Fruit fly (Drosophila melanogaster) whole organism, embryonic: ENCODE results near the gene CG14273.
A peak's percentile ranks its signal among the peaks of the same experiment; 100 is the strongest.

ENCODE experiments used
- CG11093 ChIP-seq: fragments of 200-800 bp; sonication (Bioruptor generic); IDR thresholded peaks from 3 replicates; pipeline ENCODE4 v1.3.6; 2022; ENCODE audit warnings: missing biosample characterization, missing genetic modification characterization
- CG12071 ChIP-seq: fragments of 200-800 bp; sonication (Bioruptor generic); optimal IDR thresholded peaks from 3 replicates; lab custom pipeline; 2018; ENCODE audit warnings: missing biosample characterization, mild to moderate bottlenecking, missing genetic modification characterization
- CG12236 ChIP-seq: fragments of 200-800 bp; sonication (Bioruptor generic); optimal IDR thresholded peaks from 2 replicates; lab custom pipeline; 2016; ENCODE audit warnings: missing biosample characterization, missing genetic modification characterization
- CG12942 ChIP-seq: fragments of 200-800 bp; sonication (Bioruptor generic); optimal IDR thresholded peaks from 3 replicates; lab custom pipeline; 2016; ENCODE audit warnings: missing biosample characterization, missing genetic modification characterization
- CG1603 ChIP-seq: fragments of 200-800 bp; sonication (Bioruptor generic); optimal IDR thresholded peaks from 2 replicates; lab custom pipeline; 2019; ENCODE audit warnings: missing biosample characterization, mild to moderate bottlenecking, missing genetic modification characterization, moderate library complexity
- CG1832 ChIP-seq: fragments of 200-800 bp; sonication (Bioruptor generic); optimal IDR thresholded peaks from 2 replicates; lab custom pipeline; 2017; ENCODE audit warnings: missing biosample characterization, mild to moderate bottlenecking, missing genetic modification characterization, inconsistent platforms
- CG18764 ChIP-seq: fragments of 200-800 bp; sonication (Bioruptor generic); optimal IDR thresholded peaks from 3 replicates; lab custom pipeline; 2016; ENCODE audit warnings: missing biosample characterization, missing genetic modification characterization
- CG2116 ChIP-seq: fragments of 200-800 bp; sonication (Bioruptor generic); optimal IDR thresholded peaks from 3 replicates; lab custom pipeline; 2018; ENCODE audit warnings: missing biosample characterization, mild to moderate bottlenecking, missing genetic modification characterization
- CG31224 ChIP-seq: fragments of 200-800 bp; sonication (Bioruptor generic); IDR thresholded peaks from 2 replicates; pipeline ENCODE4 v1.3.6; 2022; ENCODE audit warnings: missing biosample characterization, missing genetic modification characterization
- CG32767 ChIP-seq: fragments of 200-800 bp; sonication (Bioruptor generic); IDR thresholded peaks from 2 replicates; pipeline ENCODE4 v1.3.6; 2022; ENCODE audit warnings: missing biosample characterization, missing genetic modification characterization
- CG4328 ChIP-seq: fragments of 200-800 bp; sonication (Bioruptor generic); optimal IDR thresholded peaks from 3 replicates; lab custom pipeline; 2017; ENCODE audit warnings: missing biosample characterization, missing genetic modification reagents, missing genetic modification characterization
- CG4404 ChIP-seq: fragments of 200-800 bp; sonication (Bioruptor generic); IDR thresholded peaks from 2 replicates; pipeline ENCODE4 v1.3.6; 2022; ENCODE audit warnings: missing biosample characterization, missing genetic modification characterization
- CG6854 ChIP-seq: fragments of 200-800 bp; sonication (Bioruptor generic); optimal IDR thresholded peaks from 3 replicates; lab custom pipeline; 2017; ENCODE audit warnings: missing biosample characterization, mild to moderate bottlenecking, missing genetic modification characterization
- CG7987 ChIP-seq: fragments of 200-800 bp; sonication (Bioruptor generic); optimal IDR thresholded peaks from 2 replicates; lab custom pipeline; 2018; ENCODE audit warnings: missing biosample characterization, mild to moderate bottlenecking, missing genetic modification characterization, moderate library complexity
- CG8089 ChIP-seq: fragments of 200-800 bp; sonication (Bioruptor generic); optimal IDR thresholded peaks from 3 replicates; lab custom pipeline; 2016; ENCODE audit warnings: missing biosample characterization, missing genetic modification characterization
- Deaf1 ChIP-seq: fragments of 200-800 bp; optimal IDR thresholded peaks from 3 replicates; lab custom pipeline; 2019; ENCODE audit warnings: missing biosample characterization, mild to moderate bottlenecking, missing genetic modification characterization, moderate library complexity
- Dll ChIP-seq: fragments of 200-800 bp; sonication (Bioruptor generic); IDR thresholded peaks from 4 replicates; pipeline ENCODE4 v1.3.6; 2022; ENCODE audit warnings: missing biosample characterization, missing genetic modification characterization; ENCODE audit not compliant: partially characterized antibody
- Drgx ChIP-seq: fragments of 200-800 bp; sonication (Bioruptor generic); IDR thresholded peaks from 2 replicates; pipeline ENCODE4 v1.3.6; 2022; ENCODE audit warnings: missing biosample characterization, missing genetic modification characterization
- GATAe ChIP-seq: fragments of 200-800 bp; sonication (Bioruptor generic); conservative IDR thresholded peaks from 2 replicates; pipeline ENCODE4 v1.3.6; 2022; ENCODE audit warnings: missing biosample characterization, missing genetic modification characterization
- HLHmδ ChIP-seq: fragments of 200-800 bp; sonication (Bioruptor generic); optimal IDR thresholded peaks from 2 replicates; lab custom pipeline; 2018; ENCODE audit warnings: missing biosample characterization, mild to moderate bottlenecking, missing genetic modification characterization, moderate library complexity
- MESR4 ChIP-seq: fragments of 200-800 bp; sonication (Bioruptor generic); optimal IDR thresholded peaks from 2 replicates; lab custom pipeline; 2018; ENCODE audit warnings: missing biosample characterization, mild to moderate bottlenecking, missing genetic modification characterization, moderate library complexity
- Med ChIP-seq: fragments of 200-800 bp; sonication (Bioruptor generic); peaks from one replicate; lab custom pipeline; 2016; ENCODE audit warnings: missing biosample characterization, missing genetic modification characterization, mild to moderate bottlenecking, inconsistent platforms, moderate library complexity
- Myb ChIP-seq: fragments of 200-800 bp; sonication (Bioruptor generic); optimal IDR thresholded peaks from 2 replicates; lab custom pipeline; 2016; ENCODE audit warnings: missing biosample characterization, missing genetic modification characterization
- Sin3A ChIP-seq: fragments of >200 bp; optimal IDR thresholded peaks from 2 replicates; lab custom pipeline; 2018
- Sox102F ChIP-seq: fragments of 200-800 bp; sonication (Bioruptor generic); optimal IDR thresholded peaks from 2 replicates; lab custom pipeline; 2018; ENCODE audit warnings: missing biosample characterization, mild to moderate bottlenecking, missing genetic modification characterization, moderate library complexity
- Spps ChIP-seq: fragments of 200-800 bp; sonication (Bioruptor generic); optimal IDR thresholded peaks from 2 replicates; lab custom pipeline; 2018; ENCODE audit warnings: missing biosample characterization, mild to moderate bottlenecking, missing genetic modification characterization
- Sry-δ ChIP-seq: fragments of 200-800 bp; sonication (Bioruptor generic); optimal IDR thresholded peaks from 2 replicates; lab custom pipeline; 2016; ENCODE audit warnings: missing biosample characterization, missing genetic modification characterization
- Vsx1 ChIP-seq: fragments of 200-800 bp; sonication (Bioruptor generic); optimal IDR thresholded peaks from 2 replicates; lab custom pipeline; 2017; ENCODE audit warnings: missing biosample characterization, mild to moderate bottlenecking, missing genetic modification characterization, missing genetic modification reagents
- Xrp1 ChIP-seq: fragments of 200-800 bp; sonication (Bioruptor generic); IDR thresholded peaks from 2 replicates; pipeline ENCODE4 v1.3.6; 2022; ENCODE audit warnings: missing biosample characterization, missing genetic modification characterization
- bbx ChIP-seq: fragments of 200-800 bp; sonication (Bioruptor generic); IDR thresholded peaks from 2 replicates; pipeline ENCODE4 v1.3.6; 2022; ENCODE audit warnings: missing biosample characterization, missing genetic modification characterization; ENCODE audit not compliant: partially characterized antibody
- cad ChIP-seq: fragments of >200 bp; optimal IDR thresholded peaks from 2 replicates; lab custom pipeline; 2017; ENCODE audit warnings: missing biosample characterization, missing genetic modification characterization
- dati ChIP-seq: fragments of 200-800 bp; sonication (Bioruptor generic); IDR thresholded peaks from 2 replicates; pipeline ENCODE4 v1.3.6; 2022; ENCODE audit warnings: missing biosample characterization, missing genetic modification characterization
- dpn ChIP-seq, 2 experiments: fragments of 200-800 bp; sonication (Bioruptor generic); optimal IDR thresholded peaks; 3 replicates each; lab custom pipeline; 2016; ENCODE audit warnings: missing biosample characterization in 2 of 2, missing genetic modification characterization in 2 of 2
- ewg ChIP-seq: fragments of 200-800 bp; sonication (Bioruptor generic); optimal IDR thresholded peaks from 3 replicates; lab custom pipeline; 2017; ENCODE audit warnings: mild to moderate bottlenecking, missing biosample characterization, missing genetic modification reagents, missing genetic modification characterization
- fd3F ChIP-seq: fragments of 200-800 bp; sonication (Bioruptor generic); optimal IDR thresholded peaks from 2 replicates; lab custom pipeline; 2018; ENCODE audit warnings: missing biosample characterization, mild to moderate bottlenecking, missing genetic modification characterization, moderate library complexity
- fd96Cb ChIP-seq: fragments of 200-800 bp; sonication (Bioruptor generic); optimal IDR thresholded peaks from 2 replicates; lab custom pipeline; 2018; ENCODE audit warnings: missing biosample characterization, mild to moderate bottlenecking, missing genetic modification characterization, moderate library complexity
- gcm2 ChIP-seq: fragments of 200-800 bp; sonication (Bioruptor generic); optimal IDR thresholded peaks from 2 replicates; lab custom pipeline; 2016; ENCODE audit warnings: missing biosample characterization, missing genetic modification characterization
- gem ChIP-seq: fragments of 200-800 bp; sonication (Bioruptor generic); optimal IDR thresholded peaks from 2 replicates; lab custom pipeline; 2019; ENCODE audit warnings: missing biosample characterization, mild to moderate bottlenecking, missing genetic modification characterization, moderate library complexity
- gfzf ChIP-seq: fragments of 200-800 bp; sonication (Bioruptor generic); optimal IDR thresholded peaks from 2 replicates; lab custom pipeline; 2016; ENCODE audit warnings: missing biosample characterization, mild to moderate bottlenecking, missing genetic modification characterization, moderate library complexity
- kay ChIP-seq: fragments of 200-800 bp; sonication (Bioruptor generic); optimal IDR thresholded peaks from 2 replicates; lab custom pipeline; 2016; ENCODE audit warnings: missing biosample characterization, missing genetic modification characterization
- mirr ChIP-seq: fragments of 200-800 bp; sonication (Bioruptor generic); optimal IDR thresholded peaks from 3 replicates; lab custom pipeline; 2018; ENCODE audit warnings: missing biosample characterization, mild to moderate bottlenecking, missing genetic modification characterization
- pfk ChIP-seq: fragments of 200-800 bp; sonication (Bioruptor generic); optimal IDR thresholded peaks from 2 replicates; lab custom pipeline; 2018; ENCODE audit warnings: missing biosample characterization, mild to moderate bottlenecking, missing genetic modification characterization, moderate library complexity
- pum ChIP-seq: fragments of 200-800 bp; sonication (Bioruptor generic); optimal IDR thresholded peaks from 2 replicates; lab custom pipeline; 2016; ENCODE audit warnings: missing biosample characterization, missing genetic modification characterization
- pzg ChIP-seq: fragments of 200-800 bp; sonication (Bioruptor generic); optimal IDR thresholded peaks from 3 replicates; lab custom pipeline; 2018; ENCODE audit warnings: missing biosample characterization, mild to moderate bottlenecking, missing genetic modification characterization, moderate library complexity
- ranshi ChIP-seq: fragments of 200-800 bp; sonication (Bioruptor generic); IDR thresholded peaks from 2 replicates; pipeline ENCODE4 v1.3.6; 2022; ENCODE audit warnings: missing biosample characterization, missing genetic modification characterization
- sd ChIP-seq: fragments of 200-800 bp; sonication (Bioruptor generic); optimal IDR thresholded peaks from 3 replicates; lab custom pipeline; 2018; ENCODE audit warnings: missing biosample characterization, mild to moderate bottlenecking, missing genetic modification characterization, moderate library complexity
- shn ChIP-seq: fragments of 200-800 bp; sonication (Bioruptor generic); optimal IDR thresholded peaks from 3 replicates; lab custom pipeline; 2016; ENCODE audit warnings: missing biosample characterization, missing genetic modification characterization
- slbo ChIP-seq: fragments of 200-800 bp; sonication (Bioruptor generic); IDR thresholded peaks from 2 replicates; pipeline ENCODE4 v1.3.6; 2022; ENCODE audit warnings: missing biosample characterization, missing genetic modification characterization
- sr ChIP-seq: fragments of 200-800 bp; sonication (Bioruptor generic); IDR thresholded peaks from 3 replicates; pipeline ENCODE4 v1.3.6; 2022; ENCODE audit warnings: missing biosample characterization, missing genetic modification characterization
- sug ChIP-seq: fragments of 200-800 bp; optimal IDR thresholded peaks from 2 replicates; lab custom pipeline; 2019; ENCODE audit warnings: missing biosample characterization, mild to moderate bottlenecking, missing genetic modification characterization, moderate library complexity
- trem ChIP-seq: fragments of 200-800 bp; optimal IDR thresholded peaks from 3 replicates; lab custom pipeline; 2019; ENCODE audit warnings: missing biosample characterization, mild to moderate bottlenecking, missing genetic modification characterization, moderate library complexity
- yki ChIP-seq: fragments of >200 bp; optimal IDR thresholded peaks from 3 replicates; lab custom pipeline; 2018

The CG14273 gene

DNA sequence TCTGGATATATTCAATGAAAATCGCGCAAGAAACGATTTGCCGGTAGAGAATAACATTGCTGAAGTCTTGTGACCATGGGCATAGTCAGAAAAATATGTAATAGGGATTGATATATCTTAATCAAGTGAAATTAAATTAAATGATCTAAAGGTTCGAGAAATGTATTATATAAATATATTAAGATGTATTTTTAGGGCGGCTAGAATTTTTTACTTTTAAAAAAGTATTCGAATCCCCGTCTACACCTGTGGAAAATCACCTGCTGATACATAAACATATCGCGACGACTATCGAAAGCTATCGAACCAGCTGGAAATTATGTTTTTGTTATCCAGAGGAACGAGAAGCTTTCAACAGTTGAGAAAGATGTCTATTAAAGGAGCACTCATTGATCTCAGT lies 34.2 kb downstream of the CG14273 start, which contains the start of the genes CG13390 and CG17294 (continued):
- TF ChIP-seq CG12071 (GFP tag; lab: Kevin White, UChicago) (peak; percentile 99), HLHmδ (GFP tag; lab: Kevin White, UChicago) (no peak), gcm2 (GFP tag; lab: Kevin White, UChicago) (peak; percentile 92), dpn (GFP tag; optimal IDR thresholded peaks at IDR 0.05; lab: Kevin White, UChicago) (peak; percentile 96 to 100), Deaf1 (tag; lab: Kevin White, UChicago) (peak; percentile 92), gem (tag; lab: Kevin White, UChicago) (peak; percentile 100), yki (lab: Kevin White, UChicago) (no peak), CG4328 (peak; percentile 99), fd96Cb (tag; lab: Kevin White, UChicago) (peak; percentile 100), pzg (GFP tag; lab: Kevin White, UChicago) (peak; percentile 63), CG1603 (tag; lab: Kevin White, UChicago) (peak; percentile 96), gfzf (GFP tag; lab: Kevin White, UChicago) (no peak), trem (peak; percentile 97), CG31224 (GFP tag; lab: Robert Waterston, UW) (peak; percentile 99), MESR4 (GFP tag; lab: Kevin White, UChicago) (peak; percentile 82), sr (GFP tag; lab: Robert Waterston, UW) (peak; percentile 98), GATAe (GFP tag; lab: Robert Waterston, UW) (peak; percentile 99), Spps (peak; percentile 99), CG32767 (GFP tag; lab: Robert Waterston, UW) (peak; percentile 99), CG12942 (GFP tag; lab: Kevin White, UChicago) (peak; percentile 99), Vsx1 (GFP tag; lab: Kevin White, UChicago) (peak; percentile 98), dati (GFP tag; lab: Robert Waterston, UW) (peak; percentile 98), Sry-δ (GFP tag; lab: Kevin White, UChicago) (peak; percentile 63), fd3F (GFP tag; lab: Kevin White, UChicago) (peak; percentile 100), sug (tag; lab: Kevin White, UChicago) (peak; percentile 99), Sox102F (GFP tag; lab: Kevin White, UChicago) (peak; percentile 100), CG8089 (GFP tag; lab: Kevin White, UChicago) (peak; percentile 81), pfk (GFP tag; lab: Kevin White, UChicago) (peak; percentile 79), CG1832 (GFP tag; lab: Kevin White, UChicago) (peak; percentile 2), ewg (peak; percentile 98), Xrp1 (GFP tag; lab: Robert Waterston, UW) (peak; percentile 100), Sin3A (lab: Kevin White, UChicago) (no peak), slbo (GFP tag; lab: Robert Waterston, UW) (peak; percentile 100), CG6854 (GFP tag; lab: Kevin White, UChicago) (peak; percentile 100), pum (GFP tag; lab: Kevin White, UChicago) (peak; percentile 92), mirr (GFP tag; lab: Kevin White, UChicago) (peak; percentile 99), Dll (GFP tag; lab: Robert Waterston, UW) (peak; percentile 86), CG7987 (GFP tag; lab: Kevin White, UChicago) (peak; percentile 98), CG18764 (peak; percentile 99), ranshi (peak; percentile 100), sd (peak; percentile 98), CG11093 (GFP tag; lab: Robert Waterston, UW) (peak; percentile 99), kay (GFP tag; lab: Kevin White, UChicago) (peak; percentile 99), Myb (GFP tag; lab: Kevin White, UChicago) (peak; percentile 69), CG2116 (peak; percentile 92), shn (peak; percentile 77), CG12236 (GFP tag; lab: Kevin White, UChicago) (peak; percentile 85), CG4404 (GFP tag; lab: Robert Waterston, UW) (peak; percentile 99), Drgx (GFP tag; lab: Robert Waterston, UW) (peak; percentile 100), cad (GFP tag; lab: Kevin White, UChicago) (no peak), bbx (GFP tag; lab: Robert Waterston, UW) (peak; percentile 70), Med (GFP tag; lab: Kevin White, UChicago) (peak; percentile 99)
